Worm (Caenorhabditis elegans) whole organism, young adult: ENCODE results near the gene F09C6.10.

ENCODE experiments used
- F33H1.4 ChIP-seq: fragments of 200-800 bp; sonication (Bioruptor generic); IDR thresholded peaks from 2 replicates; pipeline ENCODE4 v1.3.6; 2022; ENCODE audit warnings: missing genetic modification reagents, missing genetic modification characterization, missing compliant biosample characterization
- ets-4 ChIP-seq: fragments of 200-800 bp; sonication (Bioruptor generic); optimal IDR thresholded peaks from 2 replicates; lab custom pipeline; 2018; ENCODE audit warnings: mild to moderate bottlenecking, missing genetic modification characterization, missing compliant biosample characterization
- zfh-2 ChIP-seq: fragments of 200-800 bp; sonication (Bioruptor generic); conservative IDR thresholded peaks from 2 replicates; pipeline ENCODE4 v1.3.6; 2022; ENCODE audit warnings: missing genetic modification reagents, missing genetic modification characterization, missing compliant biosample characterization

DNA sequence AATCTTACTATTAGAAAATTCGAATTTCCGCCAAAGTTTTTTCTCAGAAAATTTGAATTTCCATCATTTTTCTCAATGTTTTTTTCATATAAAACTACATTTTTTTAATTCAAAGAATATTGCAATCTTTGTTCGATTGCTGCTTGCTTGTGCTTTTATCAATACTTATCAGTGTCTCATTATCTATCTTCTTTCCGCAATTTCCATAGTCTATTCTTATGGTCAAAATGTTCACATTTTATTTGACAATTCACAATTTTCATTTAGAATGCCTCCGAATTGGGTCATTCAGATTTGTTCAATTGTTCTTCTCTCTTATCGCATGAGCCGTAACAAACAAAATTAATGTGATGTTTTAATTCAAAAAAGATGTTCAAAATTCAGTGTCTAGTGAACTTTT is 4.7 kb downstream of the F09C6.10 start:
- TF ChIP-seq F33H1.4 (GFP tag; lab: Robert Waterston, UW) (no peak), zfh-2 (GFP tag; lab: Robert Waterston, UW) (no peak), ets-4 (GFP tag; lab: Kevin White, UChicago) (no peak)
